Worm (Caenorhabditis elegans): ENCODE data around the gene Y54F10BM.3.

- TF ChIP-seq ama-1 (optimal IDR thresholded peaks at IDR 0.05) (no peak), hnd-1 (tag; optimal IDR thresholded peaks at IDR 0.05) (no peak), ceh-13 (GFP tag; optimal IDR thresholded peaks at IDR 0.05) (no peak), scrt-1 (GFP tag; IDR thresholded peaks at IDR 0.05) (no peak), F13C5.2 (tag; optimal IDR thresholded peaks at IDR 0.05) (no peak), pes-1 (GFP tag; IDR thresholded peaks at IDR 0.05) (no peak), sea-1 (GFP tag; conservative IDR thresholded peaks at IDR 0.05) (no peak)
Observed at ce11 chrIII:2304149-2304548, 22.3 kb downstream of the Y54F10BM.3 start.

All from whole organism, early embryonic.